Fruit fly (Drosophila melanogaster): ENCODE data around the gene ko.

ko gene

DNA sequence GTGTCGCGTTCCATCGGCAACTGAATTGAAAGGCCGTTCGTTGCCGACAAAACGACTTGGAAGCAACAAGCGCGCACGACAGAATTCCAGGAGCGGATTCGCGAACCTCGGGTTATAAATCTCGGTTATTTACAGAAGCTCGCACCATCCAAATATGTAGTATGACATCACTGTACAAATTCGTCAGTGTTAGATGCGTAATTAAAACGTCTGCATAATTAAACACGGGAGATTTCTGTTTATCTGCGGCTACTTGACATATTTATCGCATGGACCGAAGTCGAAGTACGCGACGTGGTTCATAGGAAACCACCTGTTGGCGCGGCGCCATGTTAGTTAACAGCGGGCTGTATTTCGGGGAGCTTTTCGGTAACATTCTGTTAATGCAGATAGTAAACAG, 40.9 kb upstream of the ko start, which contains the start of gene Ac78C (continued):
- TF ChIP-seq HLH54F (GFP tag; optimal IDR thresholded peaks at IDR 0.05) (peak; percentile 90), CG4282 (GFP tag; optimal IDR thresholded peaks at IDR 0.05) (peak; percentile 83), YL-1 (GFP tag; optimal IDR thresholded peaks at IDR 0.05) (no peak), da (GFP tag; optimal IDR thresholded peaks at IDR 0.05) (peak; percentile 51), seq (GFP tag; IDR thresholded peaks at IDR 0.05) (peak; percentile 87), unpg (GFP tag; optimal IDR thresholded peaks at IDR 0.05) (peak; percentile 89), dimm (GFP tag; IDR thresholded peaks at IDR 0.05) (0 out of 2 replicates have a peak, but pooled peaks have one; percentile 36), Eip74EF (GFP tag; optimal IDR thresholded peaks at IDR 0.05) (peak in 1 of 2 experiments; percentile 52), ATbp (GFP tag; optimal IDR thresholded peaks at IDR 0.05) (peak; percentile 80), CG17912 (GFP tag; optimal IDR thresholded peaks at IDR 0.05) (peak; percentile 84), CG2116 (GFP tag; optimal IDR thresholded peaks at IDR 0.05) (no peak), CG9876 (GFP tag; optimal IDR thresholded peaks at IDR 0.05) (peak; percentile 67), D (optimal IDR thresholded peaks at IDR 0.05) (no peak), D (GFP tag; optimal IDR thresholded peaks at IDR 0.05) (peak; percentile 33), ab (GFP tag; optimal IDR thresholded peaks at IDR 0.05) (peak; percentile 64), dysf (GFP tag; IDR thresholded peaks at IDR 0.05) (peak; percentile 92), Bteb2 (GFP tag; optimal IDR thresholded peaks at IDR 0.05) (peak; percentile 72), CG1647 (GFP tag; optimal IDR thresholded peaks at IDR 0.05) (peak; percentile 83), cwo (GFP tag; optimal IDR thresholded peaks at IDR 0.05) (peak; percentile 80), p53 (GFP tag; optimal IDR thresholded peaks at IDR 0.05) (peak; percentile 90), TFAM (GFP tag; optimal IDR thresholded peaks at IDR 0.05) (peak; percentile 4), Side (GFP tag; optimal IDR thresholded peaks at IDR 0.05) (peak; percentile 90), CG15073 (GFP tag; optimal IDR thresholded peaks at IDR 0.05) (no peak), Dip3 (GFP tag; optimal IDR thresholded peaks at IDR 0.05) (peak; percentile 90), CG12299 (tag; optimal IDR thresholded peaks at IDR 0.05) (peak; percentile 87), Ssrp (tag; optimal IDR thresholded peaks at IDR 0.05) (no peak), CG7372 (GFP tag; IDR thresholded peaks at IDR 0.05) (peak; percentile 83), CG9797 (GFP tag; optimal IDR thresholded peaks at IDR 0.05) (no peak), bowl (GFP tag; IDR thresholded peaks at IDR 0.05) (peak; percentile 80), gcm2 (GFP tag; optimal IDR thresholded peaks at IDR 0.05) (peak; percentile 74), lola (GFP tag; optimal IDR thresholded peaks at IDR 0.05) (no peak), esg (GFP tag; conservative IDR thresholded peaks at IDR 0.05) (peak; percentile 71), CG5245 (GFP tag; optimal IDR thresholded peaks at IDR 0.05) (peak; percentile 73), ato (GFP tag; IDR thresholded peaks at IDR 0.05; ENCODE audit: partially characterized antibody) (no peak), CG12659 (GFP tag; optimal IDR thresholded peaks at IDR 0.05) (peak; percentile 72), CG4730 (GFP tag; IDR thresholded peaks at IDR 0.05) (peak; percentile 75), E2f1 (GFP tag; IDR thresholded peaks at IDR 0.05) (peak; percentile 79), ara (GFP tag; IDR thresholded peaks at IDR 0.05) (peak; percentile 79), abd-A (tag; optimal IDR thresholded peaks at IDR 0.05) (peak; percentile 88), CG9609 (GFP tag; optimal IDR thresholded peaks at IDR 0.05) (peak; percentile 82), CG17186 (GFP tag; optimal IDR thresholded peaks at IDR 0.05) (peak; percentile 52), crol (GFP tag; IDR thresholded peaks at IDR 0.05) (no peak), Dll (GFP tag; IDR thresholded peaks at IDR 0.05; ENCODE audit: partially characterized antibody) (0 out of 4 replicates have a peak, but pooled peaks have one; percentile 15), eve (GFP tag; optimal IDR thresholded peaks at IDR 0.05) (no peak), Dref (GFP tag; IDR thresholded peaks at IDR 0.05) (peak; percentile 32), CG17568 (GFP tag; optimal IDR thresholded peaks at IDR 0.05) (peak; percentile 84), CG10462 (GFP tag; optimal IDR thresholded peaks at IDR 0.05) (peak; percentile 64), CG14667 (GFP tag; IDR thresholded peaks at IDR 0.05) (peak; percentile 68), otp (GFP tag; IDR thresholded peaks at IDR 0.05) (peak; percentile 65; the same call in 2 of the 3 replicates), Hr78 (GFP tag; optimal IDR thresholded peaks at IDR 0.05) (no peak), CG10431 (GFP tag; optimal IDR thresholded peaks at IDR 0.05) (no peak)
